Worm (Caenorhabditis elegans) whole organism, L4 larva: Measurements from ENCODE around the gene K09C6.3.

Experiments
- F26F4.8 ChIP-seq: fragments of 200-800 bp; sonication (Bioruptor generic); conservative IDR thresholded peaks from 2 replicates; pipeline ENCODE4 v1.3.6; 2022; ENCODE audit warnings: missing genetic modification characterization, missing compliant biosample characterization
- ama-1 ChIP-seq: fragments of 150-350 bp; optimal IDR thresholded peaks from 2 replicates; lab custom pipeline; 2014; ENCODE audit warnings: inconsistent platforms, mixed read lengths
- egl-27 ChIP-seq: sonication (generic microtip); optimal IDR thresholded peaks from 3 replicates; lab custom pipeline; 2017; ENCODE audit warnings: missing biosample characterization, missing genetic modification reagents, missing genetic modification characterization
- lin-38 ChIP-seq: fragments of 200-800 bp; sonication (Bioruptor generic); IDR thresholded peaks from 2 replicates; pipeline ENCODE4 v1.3.6; 2022; ENCODE audit warnings: missing genetic modification reagents, missing genetic modification characterization, missing compliant biosample characterization
- lir-3 ChIP-seq: sonication (generic microtip); optimal IDR thresholded peaks from 2 replicates; lab custom pipeline; 2016; ENCODE audit warnings: mild to moderate bottlenecking, missing genetic modification characterization, missing compliant biosample characterization
- nhr-11 ChIP-seq: fragments of 150-350 bp; optimal IDR thresholded peaks from 2 replicates; lab custom pipeline; 2014; ENCODE audit warnings: missing biosample characterization, missing genetic modification characterization
- nhr-237 ChIP-seq: sonication (generic microtip); optimal IDR thresholded peaks from 2 replicates; lab custom pipeline; 2017; ENCODE audit warnings: missing biosample characterization, missing genetic modification characterization
- php-3 ChIP-seq: fragments of 200-800 bp; sonication (Bioruptor generic); IDR thresholded peaks from 2 replicates; pipeline ENCODE4 v1.3.6; 2022; ENCODE audit warnings: missing genetic modification reagents, missing genetic modification characterization, missing compliant biosample characterization
- zag-1 ChIP-seq: fragments of 150-350 bp; optimal IDR thresholded peaks from 2 replicates; lab custom pipeline; 2014; ENCODE audit warnings: missing biosample characterization, missing genetic modification characterization

DNA sequence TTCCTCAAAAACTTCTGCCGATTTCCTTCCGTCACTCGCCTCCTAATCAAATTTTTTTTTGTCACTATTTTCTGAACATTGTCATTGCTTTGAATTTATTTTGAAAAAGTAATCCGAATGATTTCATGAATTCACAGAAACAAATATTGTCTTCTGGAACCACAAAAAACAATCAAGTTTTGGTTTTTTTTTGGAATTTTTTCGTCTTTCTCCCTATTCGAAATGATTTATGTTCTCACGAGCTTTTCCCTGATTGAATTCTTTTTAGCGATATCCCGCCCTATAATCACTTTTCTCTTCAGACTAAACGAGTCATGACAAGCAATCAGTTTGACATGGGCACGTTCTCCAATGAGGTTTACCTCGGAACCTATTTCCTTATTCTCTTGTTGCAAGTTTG lies 18.9 kb upstream of the K09C6.3 start, which contains the start of gene F41H8.1:
- no peak for TF ChIP-seq ama-1 (lab: Kevin White, UChicago)
- no peak for TF ChIP-seq lir-3 (tag; lab: Kevin White, UChicago)
- no peak for TF ChIP-seq lin-38
- TF ChIP-seq zag-1 (tag; lab: Kevin White, UChicago): no peak
- no peak for TF ChIP-seq php-3 (GFP tag; lab: Robert Waterston, UW)
- TF ChIP-seq nhr-237: no peak
- no peak for TF ChIP-seq nhr-11 (tag; lab: Kevin White, UChicago)
- TF ChIP-seq F26F4.8 (GFP tag; lab: Robert Waterston, UW): no peak
- TF ChIP-seq egl-27 (tag; lab: Kevin White, UChicago): no peak
